Fruit fly (Drosophila melanogaster) whole organism: ENCODE results near the gene CG33128.

Experiments used
- CG8478 ChIP-seq: fragments of >200 bp; optimal IDR thresholded peaks from 2 replicates; lab custom pipeline; 2018; ENCODE audit warnings: inconsistent platforms
- Dll ChIP-seq: fragments of >200 bp; optimal IDR thresholded peaks from 2 replicates; lab custom pipeline; 2017
- EcR ChIP-seq, 2 experiments: fragments of >200 bp; optimal IDR thresholded peaks; 2 replicates each; lab custom pipeline; 2017; ENCODE audit warnings: missing biosample characterization in 2 of 2, missing genetic modification characterization in 2 of 2, missing genetic modification reagents in 2 of 2
- psq ChIP-seq: fragments of >200 bp; optimal IDR thresholded peaks from 2 replicates; lab custom pipeline; 2017

DNA sequence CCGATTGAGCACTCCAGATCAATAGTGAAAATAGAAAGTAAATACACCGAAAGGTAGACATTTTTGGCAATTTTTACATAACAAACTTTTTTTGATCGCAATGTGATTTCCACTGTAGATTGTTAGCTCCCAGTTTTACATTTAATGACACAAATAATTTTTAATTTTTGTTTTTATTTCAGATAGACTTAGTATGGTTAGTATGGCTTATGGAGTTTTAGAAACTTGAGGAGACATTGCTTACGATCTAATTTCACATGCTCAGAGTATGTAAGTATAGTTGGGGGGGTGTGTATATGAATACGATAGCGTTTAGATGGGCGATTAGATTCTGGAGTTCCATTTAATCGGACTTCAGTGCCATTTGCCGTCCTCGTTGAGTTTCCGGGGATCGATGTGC lies 23.5 kb downstream of the CG33128 start, which contains the start of gene CG18132:
- no peak for TF ChIP-seq psq (lab: Kevin White, UChicago)
- no peak for TF ChIP-seq CG8478 (lab: Kevin White, UChicago)
- TF ChIP-seq EcR (GFP tag; optimal IDR thresholded peaks at IDR 0.05; lab: Kevin White, UChicago) = no peak
- no peak for TF ChIP-seq Dll
